Worm (Caenorhabditis elegans): ENCODE results near the gene srx-115.

Gene srx-115

ce11 chrV:8785526-8785925, 13.8 kb downstream of the srx-115 start (continued):
- TF ChIP-seq fkh-6 (tag; optimal IDR thresholded peaks at IDR 0.05) (no peak), ceh-18 (tag; optimal IDR thresholded peaks at IDR 0.05) (peak; percentile 71), ttx-3 (tag; optimal IDR thresholded peaks at IDR 0.05) (no peak), T23F11.4 (GFP tag; optimal IDR thresholded peaks at IDR 0.05) (no peak), ets-4 (tag; optimal IDR thresholded peaks at IDR 0.05) (no peak), sdc-2 (tag; optimal IDR thresholded peaks at IDR 0.05) (peak; percentile 57), madf-2 (tag; optimal IDR thresholded peaks at IDR 0.05) (no peak), unc-3 (GFP tag; conservative IDR thresholded peaks at IDR 0.05) (no peak), unc-3 (tag; optimal IDR thresholded peaks at IDR 0.05) (no peak), nhr-232 (tag; optimal IDR thresholded peaks at IDR 0.05) (peak; percentile 14), rnt-1 (tag; optimal IDR thresholded peaks at IDR 0.05) (peak; percentile 90), hlh-6 (tag; optimal IDR thresholded peaks at IDR 0.05) (peak; percentile 79), unc-42 (tag; optimal IDR thresholded peaks at IDR 0.05) (no peak), dmd-4 (tag; optimal IDR thresholded peaks at IDR 0.05; ENCODE audit: borderline replicate concordance) (no peak), pha-4 (tag; optimal IDR thresholded peaks at IDR 0.05) (no peak), pros-1 (tag; optimal IDR thresholded peaks at IDR 0.05) (no peak), ceh-9 (tag; optimal IDR thresholded peaks at IDR 0.05) (no peak), lin-11 (tag; optimal IDR thresholded peaks at IDR 0.05) (peak; percentile 30), pax-1 (tag; optimal IDR thresholded peaks at IDR 0.05) (no peak), ceh-34 (tag; optimal IDR thresholded peaks at IDR 0.05) (peak; percentile 73), zip-5 (tag; optimal IDR thresholded peaks at IDR 0.05) (no peak), sox-2 (GFP tag; IDR thresholded peaks at IDR 0.05) (no peak), ztf-16 (tag; optimal IDR thresholded peaks at IDR 0.05) (peak; percentile 53), lim-6 (tag; optimal IDR thresholded peaks at IDR 0.05) (peak; percentile 34), che-1 (tag; optimal IDR thresholded peaks at IDR 0.05) (peak; percentile 44), Y22D7AL.16 (tag; optimal IDR thresholded peaks at IDR 0.05) (no peak), ceh-6 (GFP tag; optimal IDR thresholded peaks at IDR 0.05) (peak; percentile 50), nfya-1 (tag; optimal IDR thresholded peaks at IDR 0.05) (peak; percentile 52), ceh-48 (tag; optimal IDR thresholded peaks at IDR 0.05) (peak; percentile 27), ceh-14 (tag; optimal IDR thresholded peaks at IDR 0.05) (peak; percentile 27), ceh-24 (tag; optimal IDR thresholded peaks at IDR 0.05) (no peak), C38D4.7 (GFP tag; optimal IDR thresholded peaks at IDR 0.05) (peak; percentile 32), unc-55 (GFP tag; optimal IDR thresholded peaks at IDR 0.05) (peak; percentile 40), hlh-30 (tag; optimal IDR thresholded peaks at IDR 0.05; ENCODE audit: insufficient read depth) (no peak), tbx-7 (tag; optimal IDR thresholded peaks at IDR 0.05) (no peak), fkh-10 (GFP tag; optimal IDR thresholded peaks at IDR 0.05) (no peak), dve-1 (tag; optimal IDR thresholded peaks at IDR 0.05) (peak; percentile 46), K02D7.2 (tag; optimal IDR thresholded peaks at IDR 0.05) (no peak), ceh-31 (tag; optimal IDR thresholded peaks at IDR 0.05) (peak; percentile 73)

- TF ChIP-seq ceh-18 (tag; optimal IDR thresholded peaks at IDR 0.05), result no peak
- TF ChIP-seq rnt-1 (tag; optimal IDR thresholded peaks at IDR 0.05), result no peak
- TF ChIP-seq elt-4 (tag; optimal IDR thresholded peaks at IDR 0.05), result no peak
- TF ChIP-seq ceh-45 (GFP tag; IDR thresholded peaks at IDR 0.05), result no peak
- no peak for TF ChIP-seq ceh-14 (tag; optimal IDR thresholded peaks at IDR 0.05)
- no peak for TF ChIP-seq gmeb-2 (tag; optimal IDR thresholded peaks at IDR 0.05)
- TF ChIP-seq C38D4.7 (GFP tag; optimal IDR thresholded peaks at IDR 0.05), result no peak
- no peak for TF ChIP-seq pros-1 (tag; optimal IDR thresholded peaks at IDR 0.05)
- TF ChIP-seq syd-9 (tag; optimal IDR thresholded peaks at IDR 0.05), result no peak
- no peak for TF ChIP-seq ceh-6 (GFP tag; optimal IDR thresholded peaks at IDR 0.05)
- TF ChIP-seq unc-55 (GFP tag; optimal IDR thresholded peaks at IDR 0.05), result no peak
- no peak for TF ChIP-seq ceh-22 (tag; optimal IDR thresholded peaks at IDR 0.05)
- TF ChIP-seq dmd-4 (tag; optimal IDR thresholded peaks at IDR 0.05; ENCODE audit: borderline replicate concordance), result no peak
- no peak for TF ChIP-seq ceh-34 (tag; optimal IDR thresholded peaks at IDR 0.05)
Observed at ce11 chrV:8786245-8786644, 14.5 kb downstream of the srx-115 start, which contains the start of gene sup-37. TSS of gene sup-37 (plus strand) at chrV:8786545.
